Worm (Caenorhabditis elegans) whole organism, late embryonic: ENCODE results near the gene aat-1.

Source experiments
- fkh-10 ChIP-seq: fragments of 150-350 bp; optimal IDR thresholded peaks from 2 replicates; lab custom pipeline; 2014; ENCODE audit warnings: missing biosample characterization, missing genetic modification reagents, missing genetic modification characterization
- sdc-2 ChIP-seq: sonication (generic microtip); optimal IDR thresholded peaks from 2 replicates; lab custom pipeline; 2016; ENCODE audit warnings: missing genotype, missing genetic modification characterization, missing compliant biosample characterization
- syd-9 ChIP-seq: sonication (generic microtip); optimal IDR thresholded peaks from 2 replicates; lab custom pipeline; 2016; ENCODE audit warnings: mild to moderate bottlenecking, missing genetic modification characterization, moderate library complexity, missing compliant biosample characterization
- tbx-2 ChIP-seq: sonication (generic microtip); optimal IDR thresholded peaks from 2 replicates; lab custom pipeline; 2016; ENCODE audit warnings: missing genetic modification characterization, missing compliant biosample characterization
- unc-86 ChIP-seq: sonication (generic microtip); optimal IDR thresholded peaks from 2 replicates; lab custom pipeline; 2016; ENCODE audit warnings: missing genetic modification characterization, missing compliant biosample characterization

- no peak for TF ChIP-seq syd-9 (tag; lab: Kevin White, UChicago)
- no peak for TF ChIP-seq unc-86 (tag; lab: Kevin White, UChicago)
- no peak for TF ChIP-seq sdc-2 (tag; lab: Kevin White, UChicago)
- TF ChIP-seq tbx-2 = no peak
- no peak for TF ChIP-seq fkh-10 (GFP tag; lab: Kevin White, UChicago)
Measured at ce11 chrIV:9584352-9584751, 17.1 kb downstream of the aat-1 start.
